Worm (Caenorhabditis elegans) whole organism, mixed stage, embryonic: Measurements from ENCODE around the gene C18A11.3.

Experiments used
- drap-1 ChIP-seq: fragments of 200-800 bp; sonication (Bioruptor generic); optimal IDR thresholded peaks from 3 replicates; lab custom pipeline; 2018; ENCODE audit warnings: mild to moderate bottlenecking, missing genetic modification characterization, missing compliant biosample characterization
- elt-1 ChIP-seq: sonication (generic microtip); optimal IDR thresholded peaks from 2 replicates; lab custom pipeline; 2017; ENCODE audit warnings: missing genetic modification characterization, mild to moderate bottlenecking, missing compliant biosample characterization, antibody characterized with exemption, moderate library complexity, borderline replicate concordance; ENCODE audit not compliant: insufficient read depth
- elt-3 ChIP-seq: fragments of 150-350 bp; optimal IDR thresholded peaks from 2 replicates; lab custom pipeline; 2014; ENCODE audit warnings: missing biosample characterization, missing genetic modification characterization
- flh-1 ChIP-seq: fragments of 200-800 bp; sonication (Bioruptor generic); optimal IDR thresholded peaks from 2 replicates; lab custom pipeline; 2018; ENCODE audit warnings: mild to moderate bottlenecking, missing genetic modification characterization, moderate library complexity, missing compliant biosample characterization
- ham-2 ChIP-seq: fragments of 200-800 bp; sonication (Bioruptor generic); optimal IDR thresholded peaks from 2 replicates; lab custom pipeline; 2018; ENCODE audit warnings: mild to moderate bottlenecking, missing genetic modification characterization, missing compliant biosample characterization
- lin-32 ChIP-seq: fragments of 200-800 bp; sonication (Bioruptor generic); optimal IDR thresholded peaks from 2 replicates; lab custom pipeline; 2018; ENCODE audit warnings: mild to moderate bottlenecking, missing genetic modification characterization, missing compliant biosample characterization
- nhr-76 ChIP-seq: sonication (generic microtip); optimal IDR thresholded peaks from 2 replicates; lab custom pipeline; 2017; ENCODE audit warnings: missing biosample characterization, missing genetic modification characterization
- pha-4 ChIP-seq: fragments of 150-350 bp; optimal IDR thresholded peaks from 2 replicates; lab custom pipeline; 2018; ENCODE audit warnings: missing biosample characterization, missing genetic modification reagents, missing genetic modification characterization
- sptf-1 ChIP-seq: sonication (generic microtip); optimal IDR thresholded peaks from 2 replicates; lab custom pipeline; 2017; ENCODE audit warnings: mild to moderate bottlenecking, missing genetic modification characterization, moderate library complexity, missing compliant biosample characterization
- unc-62 ChIP-seq: fragments of 150-350 bp; optimal IDR thresholded peaks from 2 replicates; lab custom pipeline; 2014; ENCODE audit warnings: missing biosample characterization, missing genetic modification reagents, missing genetic modification characterization

DNA sequence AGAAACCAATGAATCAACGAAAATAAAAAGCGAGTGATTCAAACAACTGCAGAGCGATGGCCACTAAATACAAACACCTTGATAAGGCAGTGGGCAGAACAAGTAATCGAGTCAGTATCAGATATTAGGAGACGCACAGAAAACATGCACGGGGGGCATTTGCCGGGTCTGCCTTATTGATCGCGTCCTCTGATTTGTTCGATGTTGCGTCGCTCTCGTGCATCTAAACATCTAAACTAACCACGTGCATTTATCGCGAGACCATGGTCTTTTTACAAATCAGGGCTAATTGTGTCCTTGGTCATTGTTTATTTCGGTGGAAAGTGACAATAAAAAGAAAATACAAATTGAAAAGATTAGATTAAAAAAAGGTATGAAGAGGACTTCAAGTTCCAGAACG, 23.0 kb downstream of the C18A11.3 start, which contains the start of gene K07E3.4:
- TF ChIP-seq sptf-1 (no peak), elt-1 (tag; lab: Kevin White, UChicago) (peak; percentile 9), ham-2 (no peak), elt-3 (tag; lab: Kevin White, UChicago) (no peak), flh-1 (no peak), nhr-76 (tag; lab: Kevin White, UChicago) (no peak), lin-32 (GFP tag; lab: Kevin White, UChicago) (no peak), pha-4 (tag; lab: Kevin White, UChicago) (no peak), drap-1 (GFP tag; lab: Kevin White, UChicago) (no peak), unc-62 (GFP tag; lab: Kevin White, UChicago) (no peak)
